Fruit fly (Drosophila melanogaster) whole organism: Measurements from ENCODE around the gene CG7872.

ENCODE experiments used
- CG8478 ChIP-seq: fragments of >200 bp; optimal IDR thresholded peaks from 2 replicates; lab custom pipeline; 2018; ENCODE audit warnings: inconsistent platforms
- Dll ChIP-seq: fragments of >200 bp; optimal IDR thresholded peaks from 2 replicates; lab custom pipeline; 2017
- EcR ChIP-seq, 2 experiments: fragments of >200 bp; optimal IDR thresholded peaks; 2 replicates each; lab custom pipeline; 2017; ENCODE audit warnings: missing biosample characterization in 2 of 2, missing genetic modification characterization in 2 of 2, missing genetic modification reagents in 2 of 2
- pan ChIP-seq: fragments of >200 bp; optimal IDR thresholded peaks from 2 replicates; lab custom pipeline; 2017
- psq ChIP-seq: fragments of >200 bp; optimal IDR thresholded peaks from 2 replicates; lab custom pipeline; 2017
- usp ChIP-seq: fragments of >200 bp; optimal IDR thresholded peaks from 2 replicates; lab custom pipeline; 2017; ENCODE audit warnings: missing biosample characterization, missing genetic modification characterization, mixed read lengths

CG7872 gene

dm6 chrX:15578043-15578442 lies at the start of gene CG7872, which contains the start of gene cerv:
Gene CG7872, plus strand, starts transcription at chrX:15578205.
Gene cerv, minus strand, starts transcription at chrX:15578171.
- TF ChIP-seq CG8478 (lab: Kevin White, UChicago), result no peak
- TF ChIP-seq Dll, result no peak
- TF ChIP-seq psq (lab: Kevin White, UChicago), result no peak

- TF ChIP-seq EcR (GFP tag; optimal IDR thresholded peaks at IDR 0.05; lab: Kevin White, UChicago) (no peak), pan (lab: Kevin White, UChicago) (no peak)
These were observed 48.8 kb upstream of the CG7872 start for dm6 chrX:15529197-15529596.

dm6 chrX:15529958-15530357 lies 48.0 kb upstream of the CG7872 start:
- TF ChIP-seq Dll (no peak), pan (lab: Kevin White, UChicago) (no peak), EcR (GFP tag; optimal IDR thresholded peaks at IDR 0.05; lab: Kevin White, UChicago) (no peak), CG8478 (lab: Kevin White, UChicago) (no peak), psq (lab: Kevin White, UChicago) (no peak), usp (GFP tag; lab: Kevin White, UChicago) (no peak)

- no peak for TF ChIP-seq EcR (GFP tag; optimal IDR thresholded peaks at IDR 0.05; lab: Kevin White, UChicago)
- TF ChIP-seq psq (lab: Kevin White, UChicago), result no peak
- no peak for TF ChIP-seq CG8478 (lab: Kevin White, UChicago)
- no peak for TF ChIP-seq Dll
- no peak for TF ChIP-seq pan (lab: Kevin White, UChicago)
- TF ChIP-seq usp (GFP tag; lab: Kevin White, UChicago), result no peak
These were observed 47.6 kb upstream of the CG7872 start for dm6 chrX:15530369-15530768.

dm6 chrX:15532062-15532461 lies 45.9 kb upstream of the CG7872 start:
- TF ChIP-seq Dll (no peak), EcR (GFP tag; optimal IDR thresholded peaks at IDR 0.05; lab: Kevin White, UChicago) (no peak), CG8478 (lab: Kevin White, UChicago) (no peak), pan (lab: Kevin White, UChicago) (no peak), usp (GFP tag; lab: Kevin White, UChicago) (no peak)

- TF ChIP-seq pan (lab: Kevin White, UChicago), result no peak
- no peak for TF ChIP-seq psq (lab: Kevin White, UChicago)
- TF ChIP-seq CG8478 (lab: Kevin White, UChicago), result no peak
- TF ChIP-seq EcR (GFP tag; optimal IDR thresholded peaks at IDR 0.05; lab: Kevin White, UChicago), result no peak
- no peak for TF ChIP-seq Dll
- TF ChIP-seq usp (GFP tag; lab: Kevin White, UChicago), result no peak
These were observed 38.0 kb upstream of the CG7872 start for dm6 chrX:15539856-15540488.

- TF ChIP-seq Dll (no peak), psq (lab: Kevin White, UChicago) (no peak), pan (lab: Kevin White, UChicago) (no peak), EcR (GFP tag; optimal IDR thresholded peaks at IDR 0.05; lab: Kevin White, UChicago) (no peak), CG8478 (lab: Kevin White, UChicago) (no peak), usp (GFP tag; lab: Kevin White, UChicago) (no peak)
These were observed 34.4 kb upstream of the CG7872 start for dm6 chrX:15543479-15544044.

- TF ChIP-seq pan (lab: Kevin White, UChicago) (no peak), CG8478 (lab: Kevin White, UChicago) (no peak), psq (lab: Kevin White, UChicago) (no peak), EcR (GFP tag; optimal IDR thresholded peaks at IDR 0.05; lab: Kevin White, UChicago) (no peak), usp (GFP tag; lab: Kevin White, UChicago) (no peak), Dll (no peak)
These were observed 32.4 kb upstream of the CG7872 start for dm6 chrX:15545467-15546197.

- TF ChIP-seq CG8478 (lab: Kevin White, UChicago) (no peak), pan (lab: Kevin White, UChicago) (no peak), usp (GFP tag; lab: Kevin White, UChicago) (no peak), psq (lab: Kevin White, UChicago) (no peak), EcR (GFP tag; optimal IDR thresholded peaks at IDR 0.05; lab: Kevin White, UChicago) (no peak), Dll (no peak)
These were observed 28.9 kb upstream of the CG7872 start for dm6 chrX:15549055-15549454.

- TF ChIP-seq pan (lab: Kevin White, UChicago) (peak; percentile 79), CG8478 (lab: Kevin White, UChicago) (no peak)
These were observed 25.5 kb upstream of the CG7872 start for dm6 chrX:15552472-15552888.

dm6 chrX:15554256-15554678 lies 23.7 kb upstream of the CG7872 start, which contains the start of gene Ac13E:
Gene Ac13E, minus strand, starts transcription at chrX:15554278.
- TF ChIP-seq psq (lab: Kevin White, UChicago), result no peak
- no peak for TF ChIP-seq usp (GFP tag; lab: Kevin White, UChicago)
- no peak for TF ChIP-seq CG8478 (lab: Kevin White, UChicago)
- TF ChIP-seq Dll, result no peak
- no peak for TF ChIP-seq pan (lab: Kevin White, UChicago)
- no peak for TF ChIP-seq EcR (GFP tag; optimal IDR thresholded peaks at IDR 0.05; lab: Kevin White, UChicago)

dm6 chrX:15555945-15556344 lies 22.1 kb upstream of the CG7872 start, which contains the start of gene CG42300:
Gene CG42300, minus strand, starts transcription at chrX:15556045.
- TF ChIP-seq usp (GFP tag; lab: Kevin White, UChicago) (no peak), CG8478 (lab: Kevin White, UChicago) (no peak), psq (lab: Kevin White, UChicago) (no peak), pan (lab: Kevin White, UChicago) (no peak), EcR (GFP tag; optimal IDR thresholded peaks at IDR 0.05; lab: Kevin White, UChicago) (no peak), Dll (no peak)
